Fruit fly (Drosophila melanogaster) whole organism, adult: ENCODE measurements around the gene GstD5.

Experiments
- CG5204 ChIP-seq: fragments of 200-800 bp; sonication (Bioruptor generic); optimal IDR thresholded peaks from 2 replicates; lab custom pipeline; 2016; ENCODE audit warnings: missing biosample characterization, missing genetic modification characterization
- CG7045 ChIP-seq: fragments of 200-800 bp; sonication (Bioruptor generic); optimal IDR thresholded peaks from 2 replicates; lab custom pipeline; 2017; ENCODE audit warnings: missing biosample characterization, mild to moderate bottlenecking, missing genetic modification characterization
- CG7101 ChIP-seq: fragments of 200-800 bp; sonication (Bioruptor generic); optimal IDR thresholded peaks from 2 replicates; lab custom pipeline; 2018; ENCODE audit warnings: missing biosample characterization, mild to moderate bottlenecking, missing genetic modification characterization, moderate library complexity
- kay ChIP-seq: fragments of 200-800 bp; sonication (Bioruptor generic); peaks from one replicate; lab custom pipeline; 2016; ENCODE audit warnings: missing biosample characterization, missing genetic modification characterization, borderline replicate concordance
- ovo ChIP-seq: fragments of 200-800 bp; sonication (Bioruptor generic); optimal IDR thresholded peaks from 2 replicates; lab custom pipeline; 2016; ENCODE audit warnings: missing biosample characterization, missing genetic modification characterization

- TF ChIP-seq CG5204 (GFP tag; lab: Kevin White, UChicago): no peak
- TF ChIP-seq CG7045: no peak
- no peak for TF ChIP-seq kay
- no peak for TF ChIP-seq ovo
- no peak for TF ChIP-seq CG7101 (tag; lab: Kevin White, UChicago)
Observed at dm6 chr3R:12385949-12386348, 10.4 kb downstream of the GstD5 start, which contains the start of gene Sol1.
